Fruit fly (Drosophila melanogaster): ENCODE data around the gene ova.

ova gene

dm6 chr2L:10261774-10262173, 30.3 kb upstream of the ova start:
- TF ChIP-seq psq (optimal IDR thresholded peaks at IDR 0.05) (no peak), Myc (optimal IDR thresholded peaks at IDR 0.05) (no peak)

- TF ChIP-seq h (optimal IDR thresholded peaks at IDR 0.05) (no peak), Sin3A (optimal IDR thresholded peaks at IDR 0.05) (no peak), insv (optimal IDR thresholded peaks at IDR 0.05) (no peak), Myc (optimal IDR thresholded peaks at IDR 0.05) (no peak), ttk (optimal IDR thresholded peaks at IDR 0.05) (no peak), psq (optimal IDR thresholded peaks at IDR 0.05) (no peak)
Observed at dm6 chr2L:10260750-10261493, 29.4 kb upstream of the ova start, which contains the start of gene Pten. Gene Pten, minus strand, starts transcription at chr2L:10261049.

dm6 chr2L:10259960-10260749, 28.7 kb upstream of the ova start:
- TF ChIP-seq psq (optimal IDR thresholded peaks at IDR 0.05) (no peak), insv (optimal IDR thresholded peaks at IDR 0.05) (no peak), ttk (optimal IDR thresholded peaks at IDR 0.05) (no peak), h (optimal IDR thresholded peaks at IDR 0.05) (no peak), Sin3A (optimal IDR thresholded peaks at IDR 0.05) (no peak), Myc (optimal IDR thresholded peaks at IDR 0.05) (no peak)

dm6 chr2L:10255725-10256158, 24.2 kb upstream of the ova start, which contains the start of gene CG5676:
Gene CG5676, minus strand, starts transcription at chr2L:10255891.
- TF ChIP-seq Myc (optimal IDR thresholded peaks at IDR 0.05) = no peak
- TF ChIP-seq Sin3A (optimal IDR thresholded peaks at IDR 0.05) = no peak
- TF ChIP-seq h (optimal IDR thresholded peaks at IDR 0.05) = no peak
- no peak for TF ChIP-seq psq (optimal IDR thresholded peaks at IDR 0.05)
- TF ChIP-seq insv (optimal IDR thresholded peaks at IDR 0.05) = no peak
- no peak for TF ChIP-seq ttk (optimal IDR thresholded peaks at IDR 0.05)

- TF ChIP-seq Sin3A (optimal IDR thresholded peaks at IDR 0.05) = no peak
- TF ChIP-seq insv (optimal IDR thresholded peaks at IDR 0.05) = no peak
- TF ChIP-seq Myc (optimal IDR thresholded peaks at IDR 0.05) = no peak
- no peak for TF ChIP-seq h (optimal IDR thresholded peaks at IDR 0.05)
- no peak for TF ChIP-seq ttk (optimal IDR thresholded peaks at IDR 0.05)
- no peak for TF ChIP-seq psq (optimal IDR thresholded peaks at IDR 0.05)
Observed at dm6 chr2L:10251592-10251991, 20.1 kb upstream of the ova start, which contains the start of gene Ror. Gene Ror, plus strand, starts transcription at chr2L:10251843.

- TF ChIP-seq h (optimal IDR thresholded peaks at IDR 0.05) (no peak), ttk (optimal IDR thresholded peaks at IDR 0.05) (no peak), psq (optimal IDR thresholded peaks at IDR 0.05) (no peak), Sin3A (optimal IDR thresholded peaks at IDR 0.05) (no peak), Myc (optimal IDR thresholded peaks at IDR 0.05) (no peak), insv (optimal IDR thresholded peaks at IDR 0.05) (no peak)
Observed at dm6 chr2L:10250441-10250847, 19.0 kb upstream of the ova start, which contains the start of the genes bsk and CG31717. Gene bsk, minus strand, starts transcription at chr2L:10250501. Gene CG31717, plus strand, starts transcription at chr2L:10250737.

- TF ChIP-seq ttk (optimal IDR thresholded peaks at IDR 0.05) (no peak), psq (optimal IDR thresholded peaks at IDR 0.05) (no peak), Myc (optimal IDR thresholded peaks at IDR 0.05) (no peak), Sin3A (optimal IDR thresholded peaks at IDR 0.05) (no peak), h (optimal IDR thresholded peaks at IDR 0.05) (no peak), insv (optimal IDR thresholded peaks at IDR 0.05) (no peak)
Observed at dm6 chr2L:10249655-10250202, 18.2 kb upstream of the ova start.

dm6 chr2L:10246785-10247190, 15.3 kb upstream of the ova start, which contains the start of gene chico:
Gene chico, minus strand, starts transcription at chr2L:10247078.
- TF ChIP-seq psq (optimal IDR thresholded peaks at IDR 0.05) (no peak), Sin3A (optimal IDR thresholded peaks at IDR 0.05) (no peak), ttk (optimal IDR thresholded peaks at IDR 0.05) (no peak), Myc (optimal IDR thresholded peaks at IDR 0.05) (no peak), h (optimal IDR thresholded peaks at IDR 0.05) (no peak), insv (optimal IDR thresholded peaks at IDR 0.05) (no peak)

- TF ChIP-seq psq (optimal IDR thresholded peaks at IDR 0.05) = no peak
- TF ChIP-seq ttk (optimal IDR thresholded peaks at IDR 0.05) = no peak
- TF ChIP-seq Sin3A (optimal IDR thresholded peaks at IDR 0.05) = no peak
Observed at dm6 chr2L:10238726-10239652, 7.5 kb upstream of the ova start, which contains the start of gene me31B. Gene me31B, plus strand, starts transcription at chr2L:10239341.

- TF ChIP-seq insv (optimal IDR thresholded peaks at IDR 0.05) (no peak), Myc (optimal IDR thresholded peaks at IDR 0.05) (no peak), h (optimal IDR thresholded peaks at IDR 0.05) (no peak), psq (optimal IDR thresholded peaks at IDR 0.05) (no peak)
Observed at dm6 chr2L:10237725-10238446, 6.4 kb upstream of the ova start, which contains the start of gene mthl15. Gene mthl15, minus strand, starts transcription at chr2L:10238317.

Measured in Kc167 (cell line).